ENCODE assay signal across 2 worm cellular contexts in genomic region chrIV:7048637-7049245, ce11.
TF ChIP-seq lines count a peak whose summit lies in the region.

No protein-coding gene starts in this region.

TF ChIP-seq in whole organism, L1 larva, 84 proteins besides CTCF, POLR2A, EP300 and RAD21 (continued from another document):
- TF ChIP-seq nhr-85 (tag; lab: Kevin White, UChicago) (peak; percentile 85), zip-4 (GFP tag; optimal IDR thresholded peaks at IDR 0.05; lab: Kevin White, UChicago) (no peak), nhr-47 (tag; optimal IDR thresholded peaks at IDR 0.05; lab: Kevin White, UChicago) (peak; percentile 4), efl-1 (optimal IDR thresholded peaks at IDR 0.05; lab: Kevin White, UChicago) (no peak), efl-1 (GFP tag; optimal IDR thresholded peaks at IDR 0.05 in 1 of 2; lab: Kevin White, UChicago) (peak in 1 of 2 experiments; percentile 84), grh-1 (GFP tag; IDR thresholded peaks at IDR 0.05; lab: Robert Waterston, UW) (peak; percentile 42; the same call in 1 of the 2 replicates), nhr-90 (tag; optimal IDR thresholded peaks at IDR 0.05; lab: Kevin White, UChicago; ENCODE audit: poor library complexity) (peak; percentile 4)

TF ChIP-seq in whole organism, L2 larva, 48 proteins besides CTCF, POLR2A, EP300 and RAD21 (continued from another document):
- TF ChIP-seq blmp-1 (tag; optimal IDR thresholded peaks at IDR 0.05; lab: Kevin White, UChicago; ENCODE audit: insufficient read depth) (peak; percentile 27), Y55F3AM.14 (GFP tag; optimal IDR thresholded peaks at IDR 0.05; lab: Kevin White, UChicago) (no peak), nhr-129 (tag; optimal IDR thresholded peaks at IDR 0.05; lab: Kevin White, UChicago) (no peak), aly-2 (tag; optimal IDR thresholded peaks at IDR 0.05; lab: Kevin White, UChicago) (no peak), nhr-77 (tag; optimal IDR thresholded peaks at IDR 0.05; lab: Kevin White, UChicago) (no peak), nhr-12 (tag; optimal IDR thresholded peaks at IDR 0.05; lab: Kevin White, UChicago) (no peak), ztf-11 (tag; optimal IDR thresholded peaks at IDR 0.05; lab: Kevin White, UChicago) (no peak)
